Worm (Caenorhabditis elegans) whole organism, L3 larva: ENCODE measurements around the gene F28F9.3.

Experiments used
- ceh-16 ChIP-seq: sonication (generic microtip); optimal IDR thresholded peaks from 2 replicates; lab custom pipeline; 2017; ENCODE audit warnings: missing biosample characterization, missing genetic modification characterization
- ceh-82 ChIP-seq: fragments of 150-350 bp; optimal IDR thresholded peaks from 2 replicates; lab custom pipeline; 2014; ENCODE audit warnings: missing biosample characterization, missing genetic modification characterization
- lin-15B ChIP-seq: fragments of 150-350 bp; optimal IDR thresholded peaks from 2 replicates; lab custom pipeline; 2014; ENCODE audit warnings: missing biosample characterization, missing genetic modification characterization
- nfya-1 ChIP-seq: sonication (generic microtip); optimal IDR thresholded peaks from 2 replicates; lab custom pipeline; 2017; ENCODE audit warnings: missing genetic modification characterization, mild to moderate bottlenecking, missing compliant biosample characterization, antibody characterized with exemption, moderate library complexity; ENCODE audit not compliant: insufficient read depth
- pha-4 ChIP-seq: fragments of 150-350 bp; optimal IDR thresholded peaks from 2 replicates; lab custom pipeline; 2014; ENCODE audit warnings: missing biosample characterization, missing genetic modification reagents, missing genetic modification characterization

- TF ChIP-seq ceh-82 (no peak), pha-4 (peak; percentile 31), ceh-16 (no peak), nfya-1 (tag; lab: Kevin White, UChicago) (no peak), lin-15B (no peak)
These were observed 46.5 kb downstream of the F28F9.3 start for ce11 chrIV:3873195-3873594.
